Worm (Caenorhabditis elegans) whole organism, young adult: ENCODE measurements around the gene ubc-26.

ENCODE experiments used
- C06A6.2 ChIP-seq: fragments of 200-800 bp; sonication (Bioruptor generic); conservative IDR thresholded peaks from 2 replicates; pipeline ENCODE4 v1.3.6; 2022; ENCODE audit warnings: missing genetic modification characterization, missing compliant biosample characterization
- D2030.7 ChIP-seq: fragments of 200-800 bp; sonication (Bioruptor generic); IDR thresholded peaks from 2 replicates; pipeline ENCODE4 v1.3.6; 2022; ENCODE audit warnings: missing genetic modification reagents, missing genetic modification characterization, missing compliant biosample characterization
- F10E7.11 ChIP-seq: sonication (generic microtip); optimal IDR thresholded peaks from 2 replicates; lab custom pipeline; 2017; ENCODE audit warnings: mild to moderate bottlenecking, missing genetic modification characterization, moderate library complexity, missing compliant biosample characterization
- F22D6.2 ChIP-seq: sonication (generic microtip); optimal IDR thresholded peaks from 2 replicates; lab custom pipeline; 2016; ENCODE audit warnings: mild to moderate bottlenecking, missing genetic modification characterization, missing compliant biosample characterization
- F33H1.4 ChIP-seq: fragments of 200-800 bp; sonication (Bioruptor generic); IDR thresholded peaks from 2 replicates; pipeline ENCODE4 v1.3.6; 2022; ENCODE audit warnings: missing genetic modification reagents, missing genetic modification characterization, missing compliant biosample characterization
- F37B4.10 ChIP-seq: fragments of 200-800 bp; sonication (Bioruptor generic); IDR thresholded peaks from 2 replicates; pipeline ENCODE4 v1.3.6; 2022; ENCODE audit warnings: missing genetic modification characterization, missing compliant biosample characterization
- F39B2.1 ChIP-seq: fragments of 200-800 bp; sonication (Bioruptor generic); IDR thresholded peaks from 2 replicates; pipeline ENCODE4 v1.3.6; 2022; ENCODE audit warnings: missing genetic modification reagents, missing genetic modification characterization, missing compliant biosample characterization
- F55B11.4 ChIP-seq: sonication (generic microtip); optimal IDR thresholded peaks from 2 replicates; lab custom pipeline; 2016; ENCODE audit warnings: missing compliant biosample characterization, missing genetic modification characterization, borderline replicate concordance; ENCODE audit not compliant: insufficient read depth
- K12H6.12 ChIP-seq: fragments of 200-800 bp; sonication (Bioruptor generic); optimal IDR thresholded peaks from 2 replicates; lab custom pipeline; 2018; ENCODE audit warnings: mild to moderate bottlenecking, missing genetic modification characterization, missing compliant biosample characterization
- T07F8.4 ChIP-seq: sonication (generic microtip); optimal IDR thresholded peaks from 2 replicates; lab custom pipeline; 2016; ENCODE audit warnings: mild to moderate bottlenecking, missing genetic modification characterization, moderate library complexity, missing compliant biosample characterization
- Y79H2A.3 ChIP-seq: fragments of 200-800 bp; sonication (Bioruptor generic); conservative IDR thresholded peaks from 2 replicates; pipeline ENCODE4 v1.3.6; 2022; ENCODE audit warnings: missing genetic modification reagents, missing genetic modification characterization, missing compliant biosample characterization
- akir-1 ChIP-seq: fragments of 200-800 bp; sonication (Bioruptor generic); optimal IDR thresholded peaks from 2 replicates; lab custom pipeline; 2018; ENCODE audit warnings: mild to moderate bottlenecking, missing genetic modification characterization, moderate library complexity, missing compliant biosample characterization
- aptf-3 ChIP-seq: fragments of 200-800 bp; sonication (Bioruptor generic); IDR thresholded peaks from 2 replicates; pipeline ENCODE4 v1.3.6; 2022; ENCODE audit warnings: missing genetic modification characterization, missing compliant biosample characterization
- attf-3 ChIP-seq: fragments of 200-800 bp; sonication (Bioruptor generic); conservative IDR thresholded peaks from 2 replicates; pipeline ENCODE4 v1.3.6; 2022; ENCODE audit warnings: missing genetic modification reagents, missing genetic modification characterization, missing compliant biosample characterization
- bed-2 ChIP-seq: fragments of 200-800 bp; sonication (Bioruptor generic); IDR thresholded peaks from 2 replicates; pipeline ENCODE4 v1.3.6; 2022; ENCODE audit warnings: missing genetic modification reagents, missing genetic modification characterization, missing compliant biosample characterization
- ccch-3 ChIP-seq: fragments of 200-800 bp; sonication (Bioruptor generic); optimal IDR thresholded peaks from 2 replicates; lab custom pipeline; 2018; ENCODE audit warnings: mild to moderate bottlenecking, missing genetic modification characterization, missing compliant biosample characterization
- ceh-100 ChIP-seq: fragments of 200-800 bp; sonication (Bioruptor generic); IDR thresholded peaks from 2 replicates; pipeline ENCODE4 v1.3.6; 2022; ENCODE audit warnings: missing genetic modification reagents, missing genetic modification characterization, missing compliant biosample characterization
- ceh-27 ChIP-seq: fragments of 200-800 bp; sonication (Bioruptor generic); optimal IDR thresholded peaks from 2 replicates; lab custom pipeline; 2018; ENCODE audit warnings: mild to moderate bottlenecking, missing genetic modification characterization, moderate library complexity, missing compliant biosample characterization
- ceh-58 ChIP-seq: fragments of 200-800 bp; sonication (Bioruptor generic); IDR thresholded peaks from 2 replicates; pipeline ENCODE4 v1.3.6; 2022; ENCODE audit warnings: missing genetic modification characterization, missing compliant biosample characterization
- ceh-79 ChIP-seq: sonication (generic microtip); optimal IDR thresholded peaks from 2 replicates; lab custom pipeline; 2017; ENCODE audit warnings: mild to moderate bottlenecking, missing genetic modification characterization, missing compliant biosample characterization
- ceh-91 ChIP-seq: fragments of 200-800 bp; sonication (Bioruptor generic); IDR thresholded peaks from 2 replicates; pipeline ENCODE4 v1.3.6; 2022; ENCODE audit warnings: missing genetic modification reagents, missing genetic modification characterization, missing compliant biosample characterization
- efl-1 ChIP-seq: fragments of 150-350 bp; optimal IDR thresholded peaks from 2 replicates; lab custom pipeline; 2014; ENCODE audit warnings: missing biosample characterization, missing genetic modification reagents, missing genetic modification characterization
- ekl-4 ChIP-seq: fragments of 200-800 bp; sonication (Bioruptor generic); IDR thresholded peaks from 2 replicates; pipeline ENCODE4 v1.3.6; 2022; ENCODE audit warnings: missing genetic modification reagents, missing genetic modification characterization, missing compliant biosample characterization
- ets-4 ChIP-seq: fragments of 200-800 bp; sonication (Bioruptor generic); optimal IDR thresholded peaks from 2 replicates; lab custom pipeline; 2018; ENCODE audit warnings: mild to moderate bottlenecking, missing genetic modification characterization, missing compliant biosample characterization
- gei-17 ChIP-seq: fragments of 200-800 bp; sonication (Bioruptor generic); optimal IDR thresholded peaks from 2 replicates; lab custom pipeline; 2018; ENCODE audit warnings: mild to moderate bottlenecking, missing genetic modification characterization, missing compliant biosample characterization
- him-1 ChIP-seq: sonication (generic microtip); optimal IDR thresholded peaks from 2 replicates; lab custom pipeline; 2016; ENCODE audit warnings: missing genotype, missing genetic modification reagents, missing genetic modification characterization, missing compliant biosample characterization
- hlh-26 ChIP-seq: fragments of 200-800 bp; sonication (Bioruptor generic); conservative IDR thresholded peaks from 2 replicates; pipeline ENCODE4 v1.3.6; 2022; ENCODE audit warnings: missing genetic modification reagents, missing genetic modification characterization, missing compliant biosample characterization
- let-526 ChIP-seq: fragments of 200-800 bp; sonication (Bioruptor generic); IDR thresholded peaks from 2 replicates; pipeline ENCODE4 v1.3.6; 2022; ENCODE audit warnings: missing genetic modification reagents, missing genetic modification characterization, missing compliant biosample characterization
- lin-40 ChIP-seq: sonication (generic microtip); optimal IDR thresholded peaks from 2 replicates; lab custom pipeline; 2016; ENCODE audit warnings: missing genetic modification characterization, mild to moderate bottlenecking, missing compliant biosample characterization, missing genotype, missing genetic modification reagents
- lir-1 ChIP-seq: fragments of 200-800 bp; sonication (Bioruptor generic); conservative IDR thresholded peaks from 2 replicates; pipeline ENCODE4 v1.3.6; 2022; ENCODE audit warnings: missing genetic modification reagents, missing genetic modification characterization, missing compliant biosample characterization
- lsl-1 ChIP-seq: fragments of 200-800 bp; sonication (Bioruptor generic); optimal IDR thresholded peaks from 2 replicates; lab custom pipeline; 2018; ENCODE audit warnings: mild to moderate bottlenecking, missing genetic modification characterization, moderate library complexity, missing compliant biosample characterization
- madf-10 ChIP-seq: sonication (generic microtip); optimal IDR thresholded peaks from 2 replicates; lab custom pipeline; 2016; ENCODE audit warnings: mild to moderate bottlenecking, missing genetic modification characterization, missing compliant biosample characterization
- madf-3 ChIP-seq: fragments of 200-800 bp; sonication (Bioruptor generic); IDR thresholded peaks from 2 replicates; pipeline ENCODE4 v1.3.6; 2022; ENCODE audit warnings: missing genetic modification reagents, missing genetic modification characterization, missing compliant biosample characterization
- madf-6 ChIP-seq: fragments of 200-800 bp; sonication (Bioruptor generic); IDR thresholded peaks from 2 replicates; pipeline ENCODE4 v1.3.6; 2022; ENCODE audit warnings: missing genetic modification reagents, missing genetic modification characterization, missing compliant biosample characterization
- madf-8 ChIP-seq: fragments of 200-800 bp; sonication (Bioruptor generic); conservative IDR thresholded peaks from 2 replicates; pipeline ENCODE4 v1.3.6; 2022; ENCODE audit warnings: missing genetic modification reagents, missing genetic modification characterization, missing compliant biosample characterization
- mel-28 ChIP-seq: sonication (generic microtip); optimal IDR thresholded peaks from 2 replicates; lab custom pipeline; 2016; ENCODE audit warnings: borderline replicate concordance, mild to moderate bottlenecking, missing genetic modification characterization, missing compliant biosample characterization
- nfya-1 ChIP-seq: sonication (generic microtip); optimal IDR thresholded peaks from 2 replicates; lab custom pipeline; 2017; ENCODE audit warnings: antibody characterized with exemption, missing compliant biosample characterization, missing genetic modification characterization, borderline replicate concordance; ENCODE audit not compliant: insufficient read depth
- nfya-2 ChIP-seq: fragments of 200-800 bp; sonication (Bioruptor generic); IDR thresholded peaks from 2 replicates; pipeline ENCODE4 v1.3.6; 2022; ENCODE audit warnings: missing genetic modification reagents, missing genetic modification characterization, missing compliant biosample characterization
- nhr-90 ChIP-seq: sonication (generic microtip); optimal IDR thresholded peaks from 2 replicates; lab custom pipeline; 2016; ENCODE audit warnings: missing genotype, mild to moderate bottlenecking, missing genetic modification characterization, missing compliant biosample characterization
- rcor-1 ChIP-seq: fragments of 200-800 bp; sonication (Bioruptor generic); IDR thresholded peaks from 2 replicates; pipeline ENCODE4 v1.3.6; 2022; ENCODE audit warnings: missing genetic modification reagents, missing genetic modification characterization, missing compliant biosample characterization
- sdz-38 ChIP-seq: sonication (generic microtip); optimal IDR thresholded peaks from 2 replicates; lab custom pipeline; 2016; ENCODE audit warnings: missing genotype, missing genetic modification characterization, missing compliant biosample characterization
- snpc-1.1 ChIP-seq: sonication (generic microtip); optimal IDR thresholded peaks from 2 replicates; lab custom pipeline; 2017; ENCODE audit warnings: missing genetic modification characterization, mild to moderate bottlenecking, missing compliant biosample characterization, antibody characterized with exemption, moderate library complexity, missing genotype, missing genetic modification reagents; ENCODE audit not compliant: insufficient read depth
- snpc-3.4 ChIP-seq: sonication (generic microtip); optimal IDR thresholded peaks from 2 replicates; lab custom pipeline; 2017; ENCODE audit warnings: missing genetic modification characterization, mild to moderate bottlenecking, missing compliant biosample characterization, antibody characterized with exemption, moderate library complexity, missing genotype, missing genetic modification reagents
- tlf-1 ChIP-seq: fragments of 200-800 bp; sonication (Bioruptor generic); optimal IDR thresholded peaks from 2 replicates; lab custom pipeline; 2018; ENCODE audit warnings: mild to moderate bottlenecking, missing genetic modification characterization, missing compliant biosample characterization
- unc-62 ChIP-seq: fragments of 150-350 bp; optimal IDR thresholded peaks from 2 replicates; lab custom pipeline; 2014; ENCODE audit warnings: missing biosample characterization, missing genetic modification reagents, missing genetic modification characterization
- ztf-26 ChIP-seq: sonication (generic microtip); optimal IDR thresholded peaks from 2 replicates; lab custom pipeline; 2017; ENCODE audit warnings: missing genetic modification characterization, missing compliant biosample characterization
- ztf-6 ChIP-seq: fragments of 200-800 bp; sonication (Bioruptor generic); IDR thresholded peaks from 2 replicates; pipeline ENCODE4 v1.3.6; 2022; ENCODE audit warnings: missing genetic modification reagents, missing genetic modification characterization, missing compliant biosample characterization

The ubc-26 gene

DNA sequence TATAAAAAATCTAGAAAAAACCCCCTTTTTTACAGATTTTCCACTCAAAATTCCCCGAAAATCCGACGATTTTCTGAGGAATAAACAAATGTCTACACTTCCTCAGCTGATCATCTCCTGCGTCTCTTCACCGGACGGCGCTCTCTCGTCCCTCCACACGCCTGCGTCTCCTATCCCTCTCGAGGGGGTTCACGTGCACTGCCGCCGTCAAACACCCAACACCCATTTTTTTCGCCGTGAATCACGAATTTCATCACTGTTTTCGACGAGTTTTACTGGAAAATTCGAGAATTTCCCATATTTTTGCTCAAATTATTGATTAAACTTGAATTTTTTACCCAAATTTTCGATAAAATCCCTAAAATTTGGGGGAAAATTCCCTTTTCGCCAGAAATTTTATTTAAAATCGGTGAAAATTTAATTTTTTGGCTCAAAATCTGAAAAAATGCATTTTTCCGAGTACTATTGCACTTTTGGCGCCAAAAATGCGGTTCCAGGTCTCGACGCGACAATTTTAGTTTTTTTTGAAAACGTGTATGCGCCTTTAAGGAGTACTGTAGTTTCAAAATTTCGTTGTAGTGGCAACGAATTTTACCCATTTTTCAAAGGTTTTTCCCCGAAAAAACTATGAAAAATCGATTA is 20.8 kb upstream of the ubc-26 start (continued):
- peak; percentile 44 for TF ChIP-seq gei-17 (GFP tag; lab: Kevin White, UChicago)
- peak; percentile 46 for TF ChIP-seq snpc-3.4 (tag; lab: Kevin White, UChicago)
- TF ChIP-seq madf-10 (tag; lab: Kevin White, UChicago): no peak
- TF ChIP-seq attf-3: no peak
- peak; percentile 46 for TF ChIP-seq ceh-27 (GFP tag; lab: Kevin White, UChicago)
- TF ChIP-seq ztf-6: no peak
- peak; percentile 68 for TF ChIP-seq ceh-79 (tag; lab: Kevin White, UChicago)
- no peak for TF ChIP-seq ceh-58 (GFP tag; lab: Robert Waterston, UW)
- no peak for TF ChIP-seq C06A6.2 (GFP tag; lab: Robert Waterston, UW)
- peak; percentile 85 for TF ChIP-seq madf-8 (GFP tag; lab: Robert Waterston, UW)
- TF ChIP-seq F39B2.1 (GFP tag; lab: Robert Waterston, UW): no peak
- no peak for TF ChIP-seq T07F8.4
- peak; percentile 53 for TF ChIP-seq ztf-26 (tag; lab: Kevin White, UChicago)
- no peak for TF ChIP-seq ccch-3 (GFP tag; lab: Kevin White, UChicago)
- no peak for TF ChIP-seq sdz-38 (tag; lab: Kevin White, UChicago)
- TF ChIP-seq rcor-1: peak; percentile 77
- TF ChIP-seq madf-3 (GFP tag; lab: Robert Waterston, UW): no peak; the same call in none of the 2 replicates
- TF ChIP-seq F22D6.2: no peak
- TF ChIP-seq lir-1 (GFP tag; lab: Robert Waterston, UW): peak; percentile 7; the same call in 1 of the 2 replicates
- no peak for TF ChIP-seq nfya-2 (GFP tag; lab: Robert Waterston, UW)
- TF ChIP-seq let-526 (GFP tag; lab: Robert Waterston, UW): no peak
- no peak for TF ChIP-seq nfya-1 (tag; lab: Kevin White, UChicago)
- no peak; the same call in 1 of the 2 replicates for TF ChIP-seq aptf-3 (GFP tag; lab: Robert Waterston, UW)
- TF ChIP-seq tlf-1 (GFP tag; lab: Kevin White, UChicago): peak; percentile 58
- no peak for TF ChIP-seq F55B11.4 (tag; lab: Kevin White, UChicago)
- 0 out of 2 replicates have a peak, but pooled peaks have one; percentile 68 for TF ChIP-seq ekl-4 (GFP tag; lab: Robert Waterston, UW)
- TF ChIP-seq lin-40 (tag; lab: Kevin White, UChicago): peak; percentile 40
- peak; percentile 88 for TF ChIP-seq madf-6 (GFP tag; lab: Robert Waterston, UW)
- peak; percentile 92 for TF ChIP-seq lsl-1 (GFP tag; lab: Kevin White, UChicago)
- TF ChIP-seq ceh-100 (GFP tag; lab: Robert Waterston, UW): 0 out of 2 replicates have a peak, but pooled peaks have one; percentile 21
- TF ChIP-seq F10E7.11 (tag; lab: Kevin White, UChicago): peak; percentile 37
- no peak for TF ChIP-seq ets-4
- no peak for TF ChIP-seq bed-2 (GFP tag; lab: Robert Waterston, UW)
- TF ChIP-seq Y79H2A.3: 0 out of 2 replicates have a peak, but pooled peaks have one; percentile 29
- peak; percentile 89 for TF ChIP-seq F33H1.4
- TF ChIP-seq F37B4.10: no peak
- no peak for TF ChIP-seq mel-28 (tag; lab: Kevin White, UChicago)
- TF ChIP-seq snpc-1.1 (tag; lab: Kevin White, UChicago): no peak
- peak; percentile 34 for TF ChIP-seq him-1 (tag; lab: Kevin White, UChicago)
- peak; percentile 84 for TF ChIP-seq ceh-91
- TF ChIP-seq hlh-26 (GFP tag; lab: Robert Waterston, UW): 0 out of 2 replicates have a peak, but pooled peaks have one; percentile 56
- TF ChIP-seq D2030.7 (GFP tag; lab: Robert Waterston, UW): peak; percentile 61
- TF ChIP-seq efl-1 (GFP tag; lab: Kevin White, UChicago): peak; percentile 81
- TF ChIP-seq nhr-90 (tag; lab: Kevin White, UChicago): peak; percentile 62
- TF ChIP-seq unc-62: no peak
- no peak for TF ChIP-seq akir-1 (GFP tag; lab: Kevin White, UChicago)
- TF ChIP-seq K12H6.12: no peak
